Worm (Caenorhabditis elegans) whole organism, young adult: ENCODE results near the gene crn-4.
A peak's percentile ranks its signal among the peaks of the same experiment; 100 is the strongest.

Source experiments
- B0035.1 ChIP-seq: sonication (generic microtip); optimal IDR thresholded peaks from 2 replicates; lab custom pipeline; 2016; ENCODE audit warnings: missing genetic modification characterization, mild to moderate bottlenecking, missing compliant biosample characterization, missing genotype, missing genetic modification reagents
- B0336.3 ChIP-seq: fragments of 200-800 bp; sonication (Bioruptor generic); IDR thresholded peaks from 2 replicates; pipeline ENCODE4 v1.3.6; 2022; ENCODE audit warnings: missing genetic modification characterization, missing compliant biosample characterization
- C06A6.2 ChIP-seq: fragments of 200-800 bp; sonication (Bioruptor generic); conservative IDR thresholded peaks from 2 replicates; pipeline ENCODE4 v1.3.6; 2022; ENCODE audit warnings: missing genetic modification characterization, missing compliant biosample characterization
- F10E7.11 ChIP-seq: sonication (generic microtip); optimal IDR thresholded peaks from 2 replicates; lab custom pipeline; 2017; ENCODE audit warnings: mild to moderate bottlenecking, missing genetic modification characterization, moderate library complexity, missing compliant biosample characterization
- F39B2.1 ChIP-seq: fragments of 200-800 bp; sonication (Bioruptor generic); IDR thresholded peaks from 2 replicates; pipeline ENCODE4 v1.3.6; 2022; ENCODE audit warnings: missing genetic modification reagents, missing genetic modification characterization, missing compliant biosample characterization
- F57A8.1 ChIP-seq: fragments of 200-800 bp; sonication (Bioruptor generic); optimal IDR thresholded peaks from 2 replicates; lab custom pipeline; 2018; ENCODE audit warnings: mild to moderate bottlenecking, missing genetic modification characterization, moderate library complexity, missing compliant biosample characterization
- K11D2.4 ChIP-seq: fragments of 200-800 bp; sonication (Bioruptor generic); IDR thresholded peaks from 2 replicates; pipeline ENCODE4 v1.3.6; 2022; ENCODE audit warnings: missing genetic modification reagents, missing genetic modification characterization, missing compliant biosample characterization
- Y53G8AR.9 ChIP-seq: fragments of 200-800 bp; sonication (Bioruptor generic); conservative IDR thresholded peaks from 2 replicates; pipeline ENCODE4 v1.3.6; 2022; ENCODE audit warnings: missing genetic modification reagents, missing genetic modification characterization, missing compliant biosample characterization
- Y67H2A.10 ChIP-seq: fragments of 200-800 bp; sonication (Bioruptor generic); conservative IDR thresholded peaks from 2 replicates; pipeline ENCODE4 v1.3.6; 2022; ENCODE audit warnings: missing genetic modification reagents, missing genetic modification characterization, missing compliant biosample characterization
- ama-1 ChIP-seq, 3 experiments: fragments of 150-350 bp in 1 of 3; sonication (generic microtip) in 2 of 3; optimal IDR thresholded peaks; 2 replicates each; lab custom pipeline; 2014 to 2018; ENCODE audit warnings: missing biosample characterization in 2 of 3, missing genetic modification characterization in 2 of 3, missing genetic modification reagents in 2 of 3
- aptf-3 ChIP-seq: fragments of 200-800 bp; sonication (Bioruptor generic); IDR thresholded peaks from 2 replicates; pipeline ENCODE4 v1.3.6; 2022; ENCODE audit warnings: missing genetic modification characterization, missing compliant biosample characterization
- atf-7 ChIP-seq: sonication (generic microtip); optimal IDR thresholded peaks from 2 replicates; lab custom pipeline; 2017; ENCODE audit warnings: mild to moderate bottlenecking, missing genetic modification characterization, missing compliant biosample characterization
- attf-5 ChIP-seq: fragments of 200-800 bp; sonication (Bioruptor generic); optimal IDR thresholded peaks from 2 replicates; lab custom pipeline; 2018; ENCODE audit warnings: mild to moderate bottlenecking, missing genetic modification characterization, missing compliant biosample characterization
- bed-2 ChIP-seq: fragments of 200-800 bp; sonication (Bioruptor generic); IDR thresholded peaks from 2 replicates; pipeline ENCODE4 v1.3.6; 2022; ENCODE audit warnings: missing genetic modification reagents, missing genetic modification characterization, missing compliant biosample characterization
- cebp-1 ChIP-seq, 2 experiments: fragments of 200-800 bp in 1 of 2; sonication (Bioruptor generic) in 1 of 2; sonication (generic microtip) in 1 of 2; IDR thresholded peaks in 1 of 2; optimal IDR thresholded peaks in 1 of 2; 2 replicates each; pipeline versions ENCODE4 v1.3.6 to Lab custom; 2017 to 2022; ENCODE audit warnings: missing compliant biosample characterization in 2 of 2, missing genetic modification characterization in 2 of 2, mild to moderate bottlenecking in 1 of 2, missing genetic modification reagents in 1 of 2, moderate library complexity in 1 of 2
- ceh-27 ChIP-seq: fragments of 200-800 bp; sonication (Bioruptor generic); optimal IDR thresholded peaks from 2 replicates; lab custom pipeline; 2018; ENCODE audit warnings: mild to moderate bottlenecking, missing genetic modification characterization, moderate library complexity, missing compliant biosample characterization
- ceh-58 ChIP-seq: fragments of 200-800 bp; sonication (Bioruptor generic); IDR thresholded peaks from 2 replicates; pipeline ENCODE4 v1.3.6; 2022; ENCODE audit warnings: missing genetic modification characterization, missing compliant biosample characterization
- ceh-79 ChIP-seq: sonication (generic microtip); optimal IDR thresholded peaks from 2 replicates; lab custom pipeline; 2017; ENCODE audit warnings: mild to moderate bottlenecking, missing genetic modification characterization, missing compliant biosample characterization
- dox-1 ChIP-seq: fragments of 200-800 bp; sonication (Bioruptor generic); IDR thresholded peaks from 2 replicates; pipeline ENCODE4 v1.3.6; 2022; ENCODE audit warnings: missing genetic modification reagents, missing genetic modification characterization, missing compliant biosample characterization
- egl-44 ChIP-seq: fragments of 200-800 bp; sonication (Bioruptor generic); IDR thresholded peaks from 2 replicates; pipeline ENCODE4 v1.3.6; 2022; ENCODE audit warnings: missing genetic modification reagents, missing genetic modification characterization, missing compliant biosample characterization
- ets-4 ChIP-seq: fragments of 200-800 bp; sonication (Bioruptor generic); optimal IDR thresholded peaks from 2 replicates; lab custom pipeline; 2018; ENCODE audit warnings: mild to moderate bottlenecking, missing genetic modification characterization, missing compliant biosample characterization
- gei-17 ChIP-seq: fragments of 200-800 bp; sonication (Bioruptor generic); optimal IDR thresholded peaks from 2 replicates; lab custom pipeline; 2018; ENCODE audit warnings: mild to moderate bottlenecking, missing genetic modification characterization, missing compliant biosample characterization
- hmg-1.2 ChIP-seq: fragments of 200-800 bp; sonication (Bioruptor generic); IDR thresholded peaks from 2 replicates; pipeline ENCODE4 v1.3.6; 2022; ENCODE audit warnings: missing genetic modification reagents, missing genetic modification characterization, missing compliant biosample characterization
- let-607 ChIP-seq, 2 experiments: fragments of 200-800 bp in 1 of 2; sonication (Bioruptor generic) in 1 of 2; sonication (generic microtip) in 1 of 2; optimal IDR thresholded peaks; 2 replicates each; lab custom pipeline; 2016 to 2018; ENCODE audit warnings: mild to moderate bottlenecking in 2 of 2, missing compliant biosample characterization in 2 of 2, missing genetic modification characterization in 2 of 2, moderate library complexity in 2 of 2, missing genotype in 1 of 2
- lin-26 ChIP-seq: fragments of 200-800 bp; sonication (Bioruptor generic); IDR thresholded peaks from 2 replicates; pipeline ENCODE4 v1.3.6; 2022; ENCODE audit warnings: missing genetic modification reagents, missing genetic modification characterization, missing compliant biosample characterization
- madf-6 ChIP-seq: fragments of 200-800 bp; sonication (Bioruptor generic); IDR thresholded peaks from 2 replicates; pipeline ENCODE4 v1.3.6; 2022; ENCODE audit warnings: missing genetic modification reagents, missing genetic modification characterization, missing compliant biosample characterization
- nfyb-1 ChIP-seq: fragments of 200-800 bp; sonication (Bioruptor generic); IDR thresholded peaks from 2 replicates; pipeline ENCODE4 v1.3.6; 2022; ENCODE audit warnings: missing genetic modification reagents, missing genetic modification characterization, missing compliant biosample characterization
- nhr-80 ChIP-seq: sonication (generic microtip); optimal IDR thresholded peaks from 2 replicates; lab custom pipeline; 2016; ENCODE audit warnings: missing genetic modification characterization, missing compliant biosample characterization
- nhr-90 ChIP-seq: sonication (generic microtip); optimal IDR thresholded peaks from 2 replicates; lab custom pipeline; 2016; ENCODE audit warnings: missing genotype, mild to moderate bottlenecking, missing genetic modification characterization, missing compliant biosample characterization
- rcor-1 ChIP-seq: fragments of 200-800 bp; sonication (Bioruptor generic); IDR thresholded peaks from 2 replicates; pipeline ENCODE4 v1.3.6; 2022; ENCODE audit warnings: missing genetic modification reagents, missing genetic modification characterization, missing compliant biosample characterization
- sea-2 ChIP-seq: fragments of 200-800 bp; sonication (Bioruptor generic); IDR thresholded peaks from 2 replicates; pipeline ENCODE4 v1.3.6; 2022; ENCODE audit warnings: missing genetic modification characterization, missing compliant biosample characterization
- snpc-3.4 ChIP-seq: sonication (generic microtip); optimal IDR thresholded peaks from 2 replicates; lab custom pipeline; 2017; ENCODE audit warnings: missing genetic modification characterization, mild to moderate bottlenecking, missing compliant biosample characterization, antibody characterized with exemption, moderate library complexity, missing genotype, missing genetic modification reagents
- somi-1 ChIP-seq: fragments of 200-800 bp; sonication (Bioruptor generic); optimal IDR thresholded peaks from 2 replicates; lab custom pipeline; 2018; ENCODE audit warnings: mild to moderate bottlenecking, missing genetic modification characterization, missing compliant biosample characterization
- sptf-2 ChIP-seq: fragments of 200-800 bp; sonication (Bioruptor generic); optimal IDR thresholded peaks from 2 replicates; lab custom pipeline; 2018; ENCODE audit warnings: mild to moderate bottlenecking, missing genetic modification characterization, missing compliant biosample characterization
- tbp1 ChIP-seq: fragments of 200-800 bp; sonication (Bioruptor generic); optimal IDR thresholded peaks from 2 replicates; lab custom pipeline; 2018; ENCODE audit warnings: mild to moderate bottlenecking, missing genetic modification characterization, missing compliant biosample characterization
- zfh-2 ChIP-seq: fragments of 200-800 bp; sonication (Bioruptor generic); conservative IDR thresholded peaks from 2 replicates; pipeline ENCODE4 v1.3.6; 2022; ENCODE audit warnings: missing genetic modification reagents, missing genetic modification characterization, missing compliant biosample characterization
- ztf-22 ChIP-seq: fragments of 200-800 bp; sonication (Bioruptor generic); optimal IDR thresholded peaks from 2 replicates; lab custom pipeline; 2018; ENCODE audit warnings: mild to moderate bottlenecking, missing genetic modification characterization, moderate library complexity, missing compliant biosample characterization
- ztf-26 ChIP-seq: sonication (generic microtip); optimal IDR thresholded peaks from 2 replicates; lab custom pipeline; 2017; ENCODE audit warnings: missing genetic modification characterization, missing compliant biosample characterization
- ztf-3 ChIP-seq: fragments of 200-800 bp; sonication (Bioruptor generic); optimal IDR thresholded peaks from 2 replicates; lab custom pipeline; 2018; ENCODE audit warnings: mild to moderate bottlenecking, missing genetic modification characterization, missing compliant biosample characterization

Gene crn-4

ce11 chrX:2216242-2216641, 41.7 kb downstream of the crn-4 start:
- no peak for TF ChIP-seq egl-44
- TF ChIP-seq cebp-1 (GFP tag; IDR thresholded peaks at IDR 0.05; lab: Robert Waterston, UW), result no peak
- TF ChIP-seq cebp-1 (tag; optimal IDR thresholded peaks at IDR 0.05; lab: Kevin White, UChicago), result peak; percentile 53
- TF ChIP-seq, all 124 proteins: peak for 1

- TF ChIP-seq K11D2.4 (GFP tag; lab: Robert Waterston, UW) (peak; percentile 52; the same call in 1 of the 2 replicates), dox-1 (GFP tag; lab: Robert Waterston, UW) (peak; percentile 75), somi-1 (GFP tag; lab: Kevin White, UChicago) (peak; percentile 40), sea-2 (GFP tag; lab: Robert Waterston, UW) (no peak), ztf-22 (peak; percentile 60), F57A8.1 (GFP tag; lab: Kevin White, UChicago) (no peak), let-607 (tag; optimal IDR thresholded peaks at IDR 0.05; lab: Kevin White, UChicago) (peak; percentile 34 to 49), ama-1 (optimal IDR thresholded peaks at IDR 0.05; lab: Kevin White, UChicago) (no peak), ama-1 (GFP tag; optimal IDR thresholded peaks at IDR 0.05; lab: Kevin White, UChicago) (no peak), B0336.3 (GFP tag; lab: Robert Waterston, UW) (peak; percentile 64), nhr-90 (peak; percentile 28), C06A6.2 (GFP tag; lab: Robert Waterston, UW) (no peak; the same call in 1 of the 2 replicates), madf-6 (GFP tag; lab: Robert Waterston, UW) (no peak), ets-4 (GFP tag; lab: Kevin White, UChicago) (peak; percentile 89), nfyb-1 (GFP tag; lab: Robert Waterston, UW) (peak; percentile 51; the same call in 1 of the 2 replicates), ztf-26 (tag; lab: Kevin White, UChicago) (peak; percentile 77), ceh-58 (GFP tag; lab: Robert Waterston, UW) (no peak), tbp1 (GFP tag; lab: Kevin White, UChicago) (peak; percentile 45), atf-7 (tag; lab: Kevin White, UChicago) (peak; percentile 62), F39B2.1 (GFP tag; lab: Robert Waterston, UW) (no peak), F10E7.11 (tag; lab: Kevin White, UChicago) (no peak), snpc-3.4 (tag; lab: Kevin White, UChicago) (no peak), sptf-2 (no peak), hmg-1.2 (GFP tag; lab: Robert Waterston, UW) (0 out of 2 replicates have a peak, but pooled peaks have one; percentile 6), cebp-1 (GFP tag; IDR thresholded peaks at IDR 0.05; lab: Robert Waterston, UW) (no peak), cebp-1 (tag; optimal IDR thresholded peaks at IDR 0.05; lab: Kevin White, UChicago) (peak; percentile 75), aptf-3 (GFP tag; lab: Robert Waterston, UW) (no peak), nhr-80 (tag; lab: Kevin White, UChicago) (peak; percentile 96), Y67H2A.10 (no peak), gei-17 (GFP tag; lab: Kevin White, UChicago) (peak; percentile 39), Y53G8AR.9 (no peak), rcor-1 (GFP tag; lab: Robert Waterston, UW) (0 out of 2 replicates have a peak, but pooled peaks have one; percentile 11), egl-44 (peak; percentile 57; the same call in 1 of the 2 replicates), attf-5 (GFP tag; lab: Kevin White, UChicago) (peak; percentile 4), zfh-2 (GFP tag; lab: Robert Waterston, UW) (peak; percentile 61), lin-26 (GFP tag; lab: Robert Waterston, UW) (no peak)
- TF ChIP-seq, all 124 proteins: peak for 20
Measured at ce11 chrX:2215108-2215507, 42.8 kb downstream of the crn-4 start.

- TF ChIP-seq somi-1 (GFP tag; lab: Kevin White, UChicago), result no peak
- no peak for TF ChIP-seq ztf-3 (GFP tag; lab: Kevin White, UChicago)
- 0 out of 2 replicates have a peak, but pooled peaks have one; percentile 28 for TF ChIP-seq zfh-2 (GFP tag; lab: Robert Waterston, UW)
- no peak for TF ChIP-seq bed-2 (GFP tag; lab: Robert Waterston, UW)
- TF ChIP-seq ceh-79, result no peak
- TF ChIP-seq B0035.1 (tag; lab: Kevin White, UChicago), result no peak
- no peak for TF ChIP-seq ceh-27 (GFP tag; lab: Kevin White, UChicago)
Measured at ce11 chrX:2214454-2214853, 43.4 kb downstream of the crn-4 start.
